Worm (Caenorhabditis elegans): ENCODE results near the gene agl-1.

agl-1 gene

DNA sequence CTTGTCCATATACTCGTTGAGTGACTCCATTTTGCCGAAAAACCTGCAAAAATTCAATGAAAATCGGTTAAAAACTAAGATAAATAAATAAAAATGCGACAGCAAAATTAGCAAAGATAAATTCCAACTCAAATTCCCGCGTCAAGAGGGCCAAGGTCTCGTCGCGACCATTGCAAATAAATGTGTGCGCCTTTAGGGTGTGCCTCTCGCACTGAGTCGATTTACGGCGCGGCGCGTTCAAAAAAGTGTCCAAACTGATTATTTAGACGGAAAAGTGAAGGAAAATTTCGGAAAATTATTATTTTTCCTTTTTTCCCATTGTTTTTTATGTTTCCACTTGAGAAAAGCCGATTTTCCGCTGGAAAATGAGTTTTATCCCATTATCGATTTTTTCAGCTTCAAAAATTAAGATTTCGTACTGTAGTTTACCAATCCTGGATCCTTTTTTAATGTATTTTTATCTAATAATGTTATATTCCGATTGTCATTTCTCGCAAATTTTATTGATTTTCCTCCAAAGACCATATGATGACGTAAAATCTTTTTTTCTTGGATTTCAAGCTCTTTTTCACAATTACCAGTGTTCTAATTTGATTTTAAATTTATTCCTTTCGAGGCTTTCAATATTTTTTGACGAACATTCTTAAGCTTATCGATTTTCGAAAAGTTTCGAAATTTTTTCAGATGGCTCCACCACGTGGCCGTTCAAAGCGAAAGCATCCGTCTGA lies 32.3 kb upstream of the agl-1 start, which contains the start of the genes kbp-3 and nurf-1 (continued):
- TF ChIP-seq F37D6.2 (tag; optimal IDR thresholded peaks at IDR 0.05) (no peak), lim-7 (GFP tag; IDR thresholded peaks at IDR 0.05) (no peak), nhr-41 (GFP tag; IDR thresholded peaks at IDR 0.05) (no peak), tra-1 (GFP tag; IDR thresholded peaks at IDR 0.05) (no peak), dmd-9 (GFP tag; IDR thresholded peaks at IDR 0.05) (no peak), dpl-1 (GFP tag; optimal IDR thresholded peaks at IDR 0.05) (peak; percentile 88), daf-16 (GFP tag; optimal IDR thresholded peaks at IDR 0.05) (no peak), daf-16 (tag; optimal IDR thresholded peaks at IDR 0.05) (peak; percentile 31), mes-2 (tag; optimal IDR thresholded peaks at IDR 0.05; ENCODE audit: poor library complexity, severe bottlenecking) (peak; percentile 95), nhr-25 (tag; optimal IDR thresholded peaks at IDR 0.05; ENCODE audit: borderline replicate concordance, insufficient read depth) (no peak), mdl-1 (tag; optimal IDR thresholded peaks at IDR 0.05) (peak in 1 of 2 experiments; percentile 32), Y105C5A.15 (GFP tag; IDR thresholded peaks at IDR 0.05) (no peak), nhr-102 (tag; optimal IDR thresholded peaks at IDR 0.05) (no peak), T26A8.4 (GFP tag; IDR thresholded peaks at IDR 0.05) (no peak), ceh-28 (tag; optimal IDR thresholded peaks at IDR 0.05) (no peak), skn-1 (tag; optimal IDR thresholded peaks at IDR 0.05) (no peak), ceh-82 (tag; optimal IDR thresholded peaks at IDR 0.05) (no peak), ceh-20 (GFP tag; IDR thresholded peaks at IDR 0.05) (no peak), attf-4 (tag; optimal IDR thresholded peaks at IDR 0.05) (no peak), Y5F2A.4 (GFP tag; optimal IDR thresholded peaks at IDR 0.05) (no peak), zfp-3 (GFP tag; conservative IDR thresholded peaks at IDR 0.05) (no peak), daf-8 (GFP tag; IDR thresholded peaks at IDR 0.05) (no peak), set-16 (GFP tag; IDR thresholded peaks at IDR 0.05) (no peak), ZK546.5 (tag; optimal IDR thresholded peaks at IDR 0.05) (no peak), nhr-10 (tag; optimal IDR thresholded peaks at IDR 0.05) (no peak), nhr-11 (tag; optimal IDR thresholded peaks at IDR 0.05) (peak; percentile 45)

- TF ChIP-seq egl-43 (GFP tag; IDR thresholded peaks at IDR 0.05) (no peak), duxl-1 (tag; optimal IDR thresholded peaks at IDR 0.05; ENCODE audit: poor library complexity) (no peak), zip-11 (GFP tag; IDR thresholded peaks at IDR 0.05) (no peak), madf-5 (GFP tag; IDR thresholded peaks at IDR 0.05) (no peak), daf-8 (GFP tag; IDR thresholded peaks at IDR 0.05) (no peak), aha-1 (tag) (peak; percentile 64), ceh-28 (tag; optimal IDR thresholded peaks at IDR 0.05) (no peak)
These were observed 30.3 kb upstream of the agl-1 start, which contains the start of gene F26H11.8 for ce11 chrII:14388213-14388612. Gene F26H11.8, plus strand, starts transcription at chrII:14388513.

- TF ChIP-seq ceh-44 (GFP tag; IDR thresholded peaks at IDR 0.05) (no peak), jun-1 (tag; optimal IDR thresholded peaks at IDR 0.05) (no peak), Y75B8A.6 (GFP tag; IDR thresholded peaks at IDR 0.05) (no peak), snpc-4 (tag; optimal IDR thresholded peaks at IDR 0.05) (no peak), egl-43 (GFP tag; IDR thresholded peaks at IDR 0.05) (no peak), F44E2.7 (GFP tag; IDR thresholded peaks at IDR 0.05) (no peak), D1046.2 (GFP tag; IDR thresholded peaks at IDR 0.05) (no peak), ceh-20 (GFP tag; IDR thresholded peaks at IDR 0.05) (no peak), mdl-1 (tag; optimal IDR thresholded peaks at IDR 0.05) (peak in 1 of 2 experiments; percentile 24), nhr-111 (GFP tag; optimal IDR thresholded peaks at IDR 0.05) (no peak), nhr-6 (tag; optimal IDR thresholded peaks at IDR 0.05) (peak; percentile 74), fos-1 (tag; optimal IDR thresholded peaks at IDR 0.05) (no peak), skn-1 (tag; optimal IDR thresholded peaks at IDR 0.05) (no peak), ztf-11 (tag; optimal IDR thresholded peaks at IDR 0.05) (no peak), ZK546.5 (tag; optimal IDR thresholded peaks at IDR 0.05) (no peak), cey-2 (tag; optimal IDR thresholded peaks at IDR 0.05; ENCODE audit: borderline replicate concordance, insufficient read depth) (no peak), zip-11 (GFP tag; IDR thresholded peaks at IDR 0.05) (no peak), hlh-30 (tag; optimal IDR thresholded peaks at IDR 0.05; ENCODE audit: insufficient read depth) (peak; percentile 62), F26F4.8 (GFP tag; conservative IDR thresholded peaks at IDR 0.05) (no peak), mxl-3 (GFP tag; optimal IDR thresholded peaks at IDR 0.05) (no peak), lim-7 (GFP tag; IDR thresholded peaks at IDR 0.05) (no peak), unc-130 (GFP tag; optimal IDR thresholded peaks at IDR 0.05) (peak; percentile 16), saeg-2 (GFP tag; IDR thresholded peaks at IDR 0.05) (no peak), spr-3 (GFP tag; optimal IDR thresholded peaks at IDR 0.05) (no peak)
These were observed 25.7 kb upstream of the agl-1 start, which contains the start of gene mes-2 for ce11 chrII:14383644-14384043. Gene mes-2, plus strand, starts transcription at chrII:14383973.

All from whole organism, L4 larva.